Worm (Caenorhabditis elegans): ENCODE measurements around the gene C50F4.10.

DNA sequence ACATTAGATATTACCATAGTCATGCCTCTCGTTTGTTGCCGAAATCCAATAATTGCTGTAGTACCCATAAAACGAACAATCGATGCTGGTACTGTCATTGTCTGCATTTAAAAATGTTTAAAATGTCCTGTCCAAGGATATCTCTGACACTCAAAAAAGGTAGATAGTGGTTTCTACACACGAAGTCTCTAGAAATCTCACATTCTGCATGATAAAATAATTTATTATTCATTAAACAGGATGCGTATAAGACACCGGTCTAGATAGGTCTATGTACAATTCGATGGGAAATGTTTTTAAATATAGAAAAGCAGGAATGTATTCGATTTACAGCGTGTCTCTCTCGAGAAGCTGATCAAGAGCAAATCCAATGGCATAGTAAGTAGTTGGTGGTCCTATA, 8.3 kb upstream of the C50F4.10 start, which contains the start of gene C50F4.12:
- TF ChIP-seq pha-4 (tag; optimal IDR thresholded peaks at IDR 0.05) (no peak), hlh-26 (GFP tag; conservative IDR thresholded peaks at IDR 0.05) (no peak), tlf-1 (GFP tag; optimal IDR thresholded peaks at IDR 0.05) (no peak), ama-1 (optimal IDR thresholded peaks at IDR 0.05) (no peak), ama-1 (GFP tag; optimal IDR thresholded peaks at IDR 0.05) (no peak), unc-62 (GFP tag; optimal IDR thresholded peaks at IDR 0.05) (no peak), tbx-9 (tag; optimal IDR thresholded peaks at IDR 0.05; ENCODE audit: borderline replicate concordance) (no peak), ceh-27 (GFP tag; optimal IDR thresholded peaks at IDR 0.05) (no peak), nfya-1 (tag; optimal IDR thresholded peaks at IDR 0.05; ENCODE audit: borderline replicate concordance, insufficient read depth) (no peak), snpc-4 (GFP tag; optimal IDR thresholded peaks at IDR 0.05) (no peak), snpc-4 (tag; optimal IDR thresholded peaks at IDR 0.05) (no peak)

All from whole organism, young adult.